Worm (Caenorhabditis elegans) whole organism, late embryonic: Measurements from ENCODE around the gene odr-8.

Experiments used
- C08G9.2 ChIP-seq: sonication (generic microtip); optimal IDR thresholded peaks from 2 replicates; lab custom pipeline; 2016; ENCODE audit warnings: mild to moderate bottlenecking, missing genetic modification characterization, moderate library complexity, missing compliant biosample characterization
- K09A11.1 ChIP-seq: sonication (generic microtip); optimal IDR thresholded peaks from 2 replicates; lab custom pipeline; 2017; ENCODE audit warnings: antibody characterized with exemption, mild to moderate bottlenecking, missing genetic modification characterization, missing compliant biosample characterization; ENCODE audit not compliant: insufficient read depth
- ahr-1 ChIP-seq: sonication (generic microtip); optimal IDR thresholded peaks from 2 replicates; lab custom pipeline; 2016; ENCODE audit warnings: missing genetic modification characterization, missing compliant biosample characterization
- ama-1 ChIP-seq: fragments of 150-350 bp; optimal IDR thresholded peaks from 2 replicates; lab custom pipeline; 2014
- ceh-19 ChIP-seq: fragments of 200-800 bp; sonication (Bioruptor generic); optimal IDR thresholded peaks from 2 replicates; lab custom pipeline; 2018; ENCODE audit warnings: mild to moderate bottlenecking, missing genetic modification characterization, missing compliant biosample characterization
- ceh-30 ChIP-seq: fragments of 150-350 bp; optimal IDR thresholded peaks from 2 replicates; lab custom pipeline; 2014; ENCODE audit warnings: missing biosample characterization, missing genetic modification characterization
- dve-1 ChIP-seq: sonication (generic microtip); optimal IDR thresholded peaks from 2 replicates; lab custom pipeline; 2017; ENCODE audit warnings: antibody characterized with exemption, mild to moderate bottlenecking, missing genetic modification characterization, missing compliant biosample characterization
- fkh-10 ChIP-seq: fragments of 150-350 bp; optimal IDR thresholded peaks from 2 replicates; lab custom pipeline; 2014; ENCODE audit warnings: missing biosample characterization, missing genetic modification reagents, missing genetic modification characterization
- nhr-11 ChIP-seq: fragments of 150-350 bp; optimal IDR thresholded peaks from 2 replicates; lab custom pipeline; 2014; ENCODE audit warnings: missing biosample characterization, missing genetic modification characterization
- pat-9 ChIP-seq: fragments of 200-800 bp; sonication (Bioruptor generic); optimal IDR thresholded peaks from 2 replicates; lab custom pipeline; 2018; ENCODE audit warnings: mild to moderate bottlenecking, missing genetic modification characterization, moderate library complexity, missing compliant biosample characterization
- pqm-1 ChIP-seq: sonication (generic microtip); optimal IDR thresholded peaks from 2 replicates; lab custom pipeline; 2016; ENCODE audit warnings: missing genetic modification characterization, missing compliant biosample characterization
- sox-4 ChIP-seq: sonication (generic microtip); optimal IDR thresholded peaks from 2 replicates; lab custom pipeline; 2017; ENCODE audit warnings: mild to moderate bottlenecking, missing genetic modification characterization, inconsistent platforms, missing compliant biosample characterization
- unc-55 ChIP-seq: sonication (generic microtip); optimal IDR thresholded peaks from 2 replicates; lab custom pipeline; 2017; ENCODE audit warnings: missing biosample characterization, missing genetic modification reagents, missing genetic modification characterization
- unc-86 ChIP-seq: sonication (generic microtip); optimal IDR thresholded peaks from 2 replicates; lab custom pipeline; 2016; ENCODE audit warnings: missing genetic modification characterization, missing compliant biosample characterization

ce11 chrIV:6606587-6606986 lies 24.1 kb upstream of the odr-8 start:
- TF ChIP-seq pat-9 (tag; lab: Kevin White, UChicago) (no peak), unc-55 (GFP tag; lab: Kevin White, UChicago) (no peak), C08G9.2 (no peak), pqm-1 (tag; lab: Kevin White, UChicago) (no peak), nhr-11 (tag; lab: Kevin White, UChicago) (no peak), fkh-10 (GFP tag; lab: Kevin White, UChicago) (no peak), ahr-1 (tag; lab: Kevin White, UChicago) (no peak), ceh-19 (GFP tag; lab: Kevin White, UChicago) (no peak), dve-1 (tag; lab: Kevin White, UChicago) (no peak), sox-4 (tag; lab: Kevin White, UChicago) (no peak), K09A11.1 (tag; lab: Kevin White, UChicago) (no peak), ama-1 (no peak), unc-86 (tag; lab: Kevin White, UChicago) (no peak), ceh-30 (tag; lab: Kevin White, UChicago) (no peak)
